Worm (Caenorhabditis elegans) whole organism, late embryonic: ENCODE results near the gene F55G7.3.
A peak's percentile ranks its signal among the peaks of the same experiment; 100 is the strongest.
"Not testable (repeated sequence)": the region's sequence is repeated elsewhere in the genome, so short reads cannot be mapped to it uniquely, and the experiment has no call there.

Experiments
- C08G9.2 ChIP-seq: sonication (generic microtip); optimal IDR thresholded peaks from 2 replicates; lab custom pipeline; 2016; ENCODE audit warnings: mild to moderate bottlenecking, missing genetic modification characterization, moderate library complexity, missing compliant biosample characterization
- C38D4.7 ChIP-seq: fragments of 200-800 bp; sonication (Bioruptor generic); optimal IDR thresholded peaks from 2 replicates; lab custom pipeline; 2018; ENCODE audit warnings: mild to moderate bottlenecking, missing genetic modification characterization, moderate library complexity, missing compliant biosample characterization
- K02D7.2 ChIP-seq: sonication (generic microtip); optimal IDR thresholded peaks from 2 replicates; lab custom pipeline; 2017; ENCODE audit warnings: mild to moderate bottlenecking, missing genetic modification characterization, missing compliant biosample characterization
- T23F11.4 ChIP-seq: fragments of 200-800 bp; sonication (Bioruptor generic); optimal IDR thresholded peaks from 2 replicates; lab custom pipeline; 2018; ENCODE audit warnings: mild to moderate bottlenecking, missing genetic modification characterization, missing compliant biosample characterization
- Y22D7AL.16 ChIP-seq: sonication (generic microtip); optimal IDR thresholded peaks from 2 replicates; lab custom pipeline; 2016; ENCODE audit warnings: missing genetic modification characterization, missing compliant biosample characterization
- ahr-1 ChIP-seq: sonication (generic microtip); optimal IDR thresholded peaks from 2 replicates; lab custom pipeline; 2016; ENCODE audit warnings: missing genetic modification characterization, missing compliant biosample characterization
- ceh-18 ChIP-seq: sonication (generic microtip); optimal IDR thresholded peaks from 2 replicates; lab custom pipeline; 2016; ENCODE audit warnings: missing genetic modification characterization, missing compliant biosample characterization
- ceh-30 ChIP-seq: fragments of 150-350 bp; optimal IDR thresholded peaks from 2 replicates; lab custom pipeline; 2014; ENCODE audit warnings: missing biosample characterization, missing genetic modification characterization
- dmd-4 ChIP-seq: sonication (generic microtip); optimal IDR thresholded peaks from 2 replicates; lab custom pipeline; 2016; ENCODE audit warnings: borderline replicate concordance, missing genetic modification characterization, missing compliant biosample characterization
- elt-2 ChIP-seq: sonication (generic microtip); optimal IDR thresholded peaks from 2 replicates; lab custom pipeline; 2016; ENCODE audit warnings: missing genetic modification reagents, missing genetic modification characterization, missing compliant biosample characterization
- elt-4 ChIP-seq: sonication (generic microtip); optimal IDR thresholded peaks from 2 replicates; lab custom pipeline; 2016; ENCODE audit warnings: missing genetic modification characterization, missing compliant biosample characterization
- eyg-1 ChIP-seq: sonication (generic microtip); optimal IDR thresholded peaks from 2 replicates; lab custom pipeline; 2016; ENCODE audit warnings: missing genotype, missing genetic modification characterization, missing compliant biosample characterization
- fax-1 ChIP-seq: sonication (generic microtip); optimal IDR thresholded peaks from 2 replicates; lab custom pipeline; 2016; ENCODE audit warnings: missing genotype, missing genetic modification characterization, missing compliant biosample characterization
- fkh-10 ChIP-seq: fragments of 150-350 bp; optimal IDR thresholded peaks from 2 replicates; lab custom pipeline; 2014; ENCODE audit warnings: missing biosample characterization, missing genetic modification reagents, missing genetic modification characterization
- fkh-6 ChIP-seq: sonication (generic microtip); optimal IDR thresholded peaks from 2 replicates; lab custom pipeline; 2016; ENCODE audit warnings: missing genetic modification characterization, missing compliant biosample characterization
- gmeb-2 ChIP-seq: sonication (generic microtip); optimal IDR thresholded peaks from 2 replicates; lab custom pipeline; 2016; ENCODE audit warnings: missing genetic modification characterization, inconsistent platforms, missing compliant biosample characterization
- hlh-8 ChIP-seq: sonication (generic microtip); optimal IDR thresholded peaks from 2 replicates; lab custom pipeline; 2016; ENCODE audit warnings: missing genotype, missing genetic modification characterization, missing compliant biosample characterization
- lim-6 ChIP-seq: sonication (generic microtip); optimal IDR thresholded peaks from 2 replicates; lab custom pipeline; 2016; ENCODE audit warnings: missing genetic modification characterization, missing compliant biosample characterization
- nfya-1 ChIP-seq: sonication (generic microtip); optimal IDR thresholded peaks from 2 replicates; lab custom pipeline; 2017; ENCODE audit warnings: missing genetic modification characterization, mild to moderate bottlenecking, missing compliant biosample characterization, antibody characterized with exemption, moderate library complexity
- pax-1 ChIP-seq: fragments of 150-350 bp; optimal IDR thresholded peaks from 2 replicates; lab custom pipeline; 2014; ENCODE audit warnings: missing biosample characterization, missing genetic modification characterization
- pha-2 ChIP-seq: sonication (generic microtip); optimal IDR thresholded peaks from 2 replicates; lab custom pipeline; 2017; ENCODE audit warnings: mild to moderate bottlenecking, missing genetic modification characterization, missing compliant biosample characterization
- pqm-1 ChIP-seq: sonication (generic microtip); optimal IDR thresholded peaks from 2 replicates; lab custom pipeline; 2016; ENCODE audit warnings: missing genetic modification characterization, missing compliant biosample characterization
- pros-1 ChIP-seq: fragments of 150-350 bp; optimal IDR thresholded peaks from 2 replicates; lab custom pipeline; 2014; ENCODE audit warnings: missing biosample characterization, missing genetic modification reagents, missing genetic modification characterization
- ref-2 ChIP-seq: sonication (generic microtip); optimal IDR thresholded peaks from 2 replicates; lab custom pipeline; 2016; ENCODE audit warnings: missing genetic modification characterization, missing compliant biosample characterization
- ttx-3 ChIP-seq: sonication (generic microtip); optimal IDR thresholded peaks from 2 replicates; lab custom pipeline; 2016; ENCODE audit warnings: missing genetic modification reagents, missing genetic modification characterization, missing compliant biosample characterization
- unc-3 ChIP-seq, 2 experiments: fragments of 200-800 bp in 1 of 2; sonication (Bioruptor generic) in 1 of 2; sonication (generic microtip) in 1 of 2; conservative IDR thresholded peaks in 1 of 2; optimal IDR thresholded peaks in 1 of 2; 2 replicates each; pipeline versions ENCODE4 v1.3.6 to Lab custom; 2016 to 2022; ENCODE audit warnings: missing compliant biosample characterization in 2 of 2, missing genetic modification characterization in 2 of 2, missing genetic modification reagents in 1 of 2
- unc-86 ChIP-seq: sonication (generic microtip); optimal IDR thresholded peaks from 2 replicates; lab custom pipeline; 2016; ENCODE audit warnings: missing genetic modification characterization, missing compliant biosample characterization
- zip-5 ChIP-seq: sonication (generic microtip); optimal IDR thresholded peaks from 2 replicates; lab custom pipeline; 2016; ENCODE audit warnings: missing genetic modification characterization, missing compliant biosample characterization
- ztf-16 ChIP-seq: sonication (generic microtip); optimal IDR thresholded peaks from 2 replicates; lab custom pipeline; 2017; ENCODE audit warnings: missing genetic modification characterization, missing compliant biosample characterization

F55G7.3 gene

ce11 chrX:11963659-11964058, 21.8 kb upstream of the F55G7.3 start:
- TF ChIP-seq fkh-10 (GFP tag; lab: Kevin White, UChicago) (no peak), nfya-1 (peak; percentile 54)

DNA sequence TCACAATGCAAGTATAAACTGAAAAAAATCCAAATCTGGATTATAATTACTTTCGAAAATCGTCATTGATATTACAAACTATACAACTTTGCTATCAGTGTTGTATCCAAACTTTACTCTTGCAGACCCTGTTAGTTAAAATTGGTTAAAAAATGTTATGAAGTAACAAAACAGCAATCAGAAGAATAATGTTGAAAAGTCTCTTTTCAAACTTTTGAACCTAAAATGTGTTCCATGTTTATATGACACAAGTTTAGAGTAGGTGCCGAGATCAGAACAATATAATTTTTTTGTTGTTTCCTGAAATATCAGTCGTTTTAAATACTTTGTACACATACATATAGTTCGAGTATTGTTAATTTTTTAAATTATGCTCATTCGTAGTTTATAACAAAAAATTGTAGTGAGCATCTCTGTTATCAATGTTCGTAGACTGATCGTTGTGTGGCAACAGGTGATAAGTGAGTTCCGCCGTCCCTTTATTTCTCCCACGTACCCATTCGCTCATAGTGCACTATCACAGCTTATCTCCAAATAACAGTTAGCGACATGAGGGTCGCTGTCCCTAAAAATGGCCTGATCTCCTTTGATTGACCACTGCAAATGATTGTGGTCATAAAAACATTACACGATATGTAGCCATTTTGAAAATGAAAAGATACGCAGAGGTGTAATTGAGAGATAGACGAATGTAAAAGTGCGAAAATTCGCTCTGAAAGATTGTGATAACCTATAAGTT, 20.4 kb upstream of the F55G7.3 start:
- no peak for TF ChIP-seq pha-2 (tag; lab: Kevin White, UChicago)
- TF ChIP-seq fkh-6 = no peak
- TF ChIP-seq lim-6 (tag; lab: Kevin White, UChicago) = no peak
- TF ChIP-seq unc-86 (tag; lab: Kevin White, UChicago) = no peak
- TF ChIP-seq pros-1 = no peak
- no peak for TF ChIP-seq ref-2 (tag; lab: Kevin White, UChicago)
- peak; percentile 82 for TF ChIP-seq elt-2 (tag; lab: Kevin White, UChicago)

ce11 chrX:11961103-11961502, 19.3 kb upstream of the F55G7.3 start, which contains the start of gene C49F5.13:
Gene C49F5.13, plus strand, starts transcription at chrX:11961403.
- not testable (repeated sequence) for TF ChIP-seq elt-4 (tag; lab: Kevin White, UChicago); T23F11.4; C38D4.7 (GFP tag; lab: Kevin White, UChicago)
- TF ChIP-seq, all 69 proteins: peak for 0; not testable (repeated sequence) for 69

- TF ChIP-seq fax-1 (no peak), ztf-16 (tag; lab: Kevin White, UChicago) (no peak), ttx-3 (tag; lab: Kevin White, UChicago) (no peak), T23F11.4 (no peak), zip-5 (tag; lab: Kevin White, UChicago) (no peak), Y22D7AL.16 (tag; lab: Kevin White, UChicago) (no peak), pqm-1 (no peak), unc-3 (GFP tag; conservative IDR thresholded peaks at IDR 0.05; lab: Robert Waterston, UW) (no peak), unc-3 (tag; optimal IDR thresholded peaks at IDR 0.05; lab: Kevin White, UChicago) (no peak), eyg-1 (tag; lab: Kevin White, UChicago) (no peak), gmeb-2 (tag; lab: Kevin White, UChicago) (no peak), ceh-30 (tag; lab: Kevin White, UChicago) (no peak), C08G9.2 (tag; lab: Kevin White, UChicago) (no peak), fkh-6 (no peak), ahr-1 (tag; lab: Kevin White, UChicago) (no peak), dmd-4 (tag; lab: Kevin White, UChicago) (no peak), K02D7.2 (no peak), ref-2 (tag; lab: Kevin White, UChicago) (no peak), pros-1 (no peak)
These were observed 18.0 kb upstream of the F55G7.3 start, which contains the start of gene C49F5.8 for ce11 chrX:11959838-11960237. Gene C49F5.8, plus strand, starts transcription at chrX:11960138.

DNA sequence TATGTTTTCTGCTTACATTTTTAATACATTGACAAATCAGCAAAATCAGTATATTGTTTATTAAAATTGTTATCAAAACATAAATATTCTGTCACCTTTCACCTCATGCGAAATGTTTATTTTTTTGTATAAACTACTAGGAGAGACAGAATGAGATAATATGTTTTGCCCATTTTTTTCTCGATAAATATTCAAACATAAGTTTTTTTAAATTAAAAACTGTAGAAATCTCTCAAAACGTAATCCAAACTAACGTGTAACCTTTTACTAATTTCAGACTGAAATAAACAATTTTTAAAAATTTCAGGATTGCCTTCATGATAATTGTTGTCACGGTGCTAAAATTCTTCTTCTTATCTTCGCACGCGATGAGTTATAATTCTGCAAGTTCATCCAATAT, 15.4 kb upstream of the F55G7.3 start, which contains the start of gene T08D10.5:
TSS of gene T08D10.5 (plus strand) at position 301 of the 400 bp plus-strand sequence.
- TF ChIP-seq pax-1 (tag; lab: Kevin White, UChicago) = no peak
- TF ChIP-seq pros-1 = no peak
- no peak for TF ChIP-seq hlh-8 (tag; lab: Kevin White, UChicago)
- no peak for TF ChIP-seq C08G9.2 (tag; lab: Kevin White, UChicago)
- no peak for TF ChIP-seq elt-2 (tag; lab: Kevin White, UChicago)

ce11 chrX:11955125-11955524, 13.3 kb upstream of the F55G7.3 start, which contains the start of gene T08D10.3:
Gene T08D10.3, plus strand, starts transcription at chrX:11955425.
- no peak for TF ChIP-seq ceh-18 (tag; lab: Kevin White, UChicago)
